Fruit fly (Drosophila melanogaster) whole organism, wandering third instar larva: Measurements from ENCODE around the gene CG13404.

Source experiments
- Abd-B ChIP-seq: fragments of >200 bp; optimal IDR thresholded peaks from 2 replicates; lab custom pipeline; 2017; ENCODE audit warnings: missing biosample characterization, missing genetic modification characterization
- CG32264 ChIP-seq: fragments of 200-800 bp; sonication (Bioruptor generic); optimal IDR thresholded peaks from 2 replicates; lab custom pipeline; 2016; ENCODE audit warnings: missing biosample characterization, missing genetic modification characterization
- CG9705 ChIP-seq: fragments of 200-800 bp; sonication (Bioruptor generic); optimal IDR thresholded peaks from 2 replicates; lab custom pipeline; 2018; ENCODE audit warnings: missing biosample characterization, mild to moderate bottlenecking, missing genetic modification characterization
- CrebA ChIP-seq: fragments of 200-800 bp; sonication (Bioruptor generic); optimal IDR thresholded peaks from 2 replicates; lab custom pipeline; 2016; ENCODE audit warnings: missing biosample characterization, mild to moderate bottlenecking, missing genetic modification characterization, borderline replicate concordance
- Dfd ChIP-seq: fragments of >200 bp; optimal IDR thresholded peaks from 2 replicates; lab custom pipeline; 2017; ENCODE audit warnings: missing biosample characterization, missing genetic modification characterization
- Dif ChIP-seq: fragments of 200-275, 200-300 bp; sonication (Bioruptor generic); optimal IDR thresholded peaks from 2 replicates; lab custom pipeline; 2018; ENCODE audit warnings: missing biosample characterization, missing genetic modification characterization; ENCODE audit not compliant: partially characterized antibody
- GATAd ChIP-seq: sonication (Bioruptor generic); optimal IDR thresholded peaks from 2 replicates; lab custom pipeline; 2016; ENCODE audit warnings: missing biosample characterization, missing genetic modification characterization
- HLH106 ChIP-seq: fragments of 200-800 bp; optimal IDR thresholded peaks from 3 replicates; lab custom pipeline; 2019; ENCODE audit warnings: missing biosample characterization, mild to moderate bottlenecking, missing genetic modification characterization, moderate library complexity
- Hr78 ChIP-seq: fragments of >200 bp; optimal IDR thresholded peaks from 2 replicates; lab custom pipeline; 2017; ENCODE audit warnings: missing biosample characterization, missing genetic modification characterization
- Hr83 ChIP-seq: fragments of 200-300 bp; sonication (Bioruptor generic); optimal IDR thresholded peaks from 2 replicates; lab custom pipeline; 2016; ENCODE audit warnings: missing biosample characterization, mild to moderate bottlenecking, missing genetic modification characterization, moderate library complexity; ENCODE audit not compliant: poor library complexity, severe bottlenecking
- Jra ChIP-seq: sonication (Bioruptor generic); optimal IDR thresholded peaks from 2 replicates; lab custom pipeline; 2016; ENCODE audit warnings: missing biosample characterization, missing genetic modification characterization
- Mio ChIP-seq: sonication (Bioruptor generic); optimal IDR thresholded peaks from 2 replicates; lab custom pipeline; 2016; ENCODE audit warnings: missing biosample characterization, missing genetic modification characterization
- Myc ChIP-seq: fragments of >200 bp; optimal IDR thresholded peaks from 2 replicates; lab custom pipeline; 2017
- N ChIP-seq: fragments of >200 bp; optimal IDR thresholded peaks from 2 replicates; lab custom pipeline; 2018; ENCODE audit warnings: missing biosample characterization, missing external identifiers, missing genetic modification characterization
- OdsH ChIP-seq: fragments of 200-800 bp; sonication (Bioruptor generic); optimal IDR thresholded peaks from 2 replicates; lab custom pipeline; 2016; ENCODE audit warnings: missing biosample characterization, mild to moderate bottlenecking, missing genetic modification characterization
- Rel ChIP-seq, 2 experiments: fragments of 200-800 bp; sonication (Bioruptor generic) in 1 of 2; optimal IDR thresholded peaks; 2 replicates in 1 of 2; 3 replicates in 1 of 2; lab custom pipeline; 2016 to 2019; ENCODE audit warnings: mild to moderate bottlenecking in 2 of 2, missing biosample characterization in 2 of 2, missing genetic modification characterization in 2 of 2, moderate library complexity in 1 of 2
- Sp1 ChIP-seq: fragments of 200-800 bp; sonication (Bioruptor generic); optimal IDR thresholded peaks from 3 replicates; lab custom pipeline; 2019; ENCODE audit warnings: missing biosample characterization, mild to moderate bottlenecking, missing genetic modification characterization, moderate library complexity
- Vsx2 ChIP-seq: fragments of 200-300, 225-300 bp; sonication (Bioruptor generic); optimal IDR thresholded peaks from 2 replicates; lab custom pipeline; 2018; ENCODE audit warnings: missing biosample characterization, missing genetic modification characterization; ENCODE audit not compliant: partially characterized antibody
- br ChIP-seq: fragments of 200-800 bp; sonication (Bioruptor generic); optimal IDR thresholded peaks from 2 replicates; lab custom pipeline; 2016; ENCODE audit warnings: missing biosample characterization, missing genetic modification characterization
- brk ChIP-seq: fragments of 200-800 bp; sonication (Bioruptor generic); optimal IDR thresholded peaks from 2 replicates; lab custom pipeline; 2016; ENCODE audit warnings: missing biosample characterization, mild to moderate bottlenecking, missing genetic modification characterization
- dl ChIP-seq, 2 experiments: fragments of 175-275, 200-275 bp in 1 of 2; fragments of 200-275 bp in 1 of 2; sonication (Bioruptor generic); optimal IDR thresholded peaks; lab custom pipeline; 2018; ENCODE audit warnings: mild to moderate bottlenecking in 2 of 2, missing biosample characterization in 2 of 2, missing genetic modification characterization in 2 of 2, moderate library complexity in 2 of 2; ENCODE audit not compliant: partially characterized antibody in 2 of 2, insufficient read depth in 1 of 2
- dmrt93B ChIP-seq: fragments of 200-800 bp; sonication (Bioruptor generic); optimal IDR thresholded peaks from 2 replicates; lab custom pipeline; 2018; ENCODE audit warnings: missing biosample characterization, mild to moderate bottlenecking, missing genetic modification characterization
- ey ChIP-seq: fragments of 200-800 bp; sonication (Bioruptor generic); optimal IDR thresholded peaks from 2 replicates; lab custom pipeline; 2016; ENCODE audit warnings: missing biosample characterization, missing genetic modification characterization
- foxo ChIP-seq, 2 experiments: fragments of 200-800 bp; sonication (Bioruptor generic); optimal IDR thresholded peaks; 2 replicates in 1 of 2; 3 replicates in 1 of 2; lab custom pipeline; 2016 to 2017; ENCODE audit warnings: missing biosample characterization in 2 of 2, missing genetic modification characterization in 2 of 2
- fru ChIP-seq: fragments of 200-800 bp; sonication (Bioruptor generic); optimal IDR thresholded peaks from 3 replicates; lab custom pipeline; 2016; ENCODE audit warnings: missing biosample characterization, mild to moderate bottlenecking, missing genetic modification characterization
- h ChIP-seq: fragments of 200-800 bp; sonication (Bioruptor generic); optimal IDR thresholded peaks from 3 replicates; lab custom pipeline; 2016; ENCODE audit warnings: missing biosample characterization, mild to moderate bottlenecking, missing genetic modification characterization
- jim ChIP-seq: fragments of 175-275, 200-325 bp; sonication (Bioruptor generic); optimal IDR thresholded peaks from 2 replicates; lab custom pipeline; 2016; ENCODE audit warnings: missing biosample characterization, mild to moderate bottlenecking, missing genetic modification characterization
- lola ChIP-seq: fragments of >200 bp; optimal IDR thresholded peaks from 2 replicates; lab custom pipeline; 2017; ENCODE audit warnings: missing biosample characterization, missing genetic modification characterization
- pan ChIP-seq: fragments of >200 bp; optimal IDR thresholded peaks from 2 replicates; lab custom pipeline; 2017
- psq ChIP-seq: fragments of 200-800 bp; sonication (Bioruptor generic); optimal IDR thresholded peaks from 3 replicates; lab custom pipeline; 2017; ENCODE audit warnings: missing biosample characterization, mild to moderate bottlenecking, missing genetic modification characterization, moderate library complexity
- rgr ChIP-seq: fragments of 200-800 bp; sonication (Bioruptor generic); optimal IDR thresholded peaks from 3 replicates; lab custom pipeline; 2016; ENCODE audit warnings: missing biosample characterization, mild to moderate bottlenecking, missing genetic modification characterization
- sage ChIP-seq: fragments of 200-800 bp; sonication (Bioruptor generic); optimal IDR thresholded peaks from 2 replicates; lab custom pipeline; 2016; ENCODE audit warnings: missing biosample characterization, mild to moderate bottlenecking, missing genetic modification characterization
- sv ChIP-seq: fragments of 200-800 bp; sonication (Bioruptor generic); optimal IDR thresholded peaks from 3 replicates; lab custom pipeline; 2016; ENCODE audit warnings: missing biosample characterization, missing genetic modification characterization
- tai ChIP-seq: sonication (Bioruptor generic); optimal IDR thresholded peaks from 2 replicates; lab custom pipeline; 2016; ENCODE audit warnings: missing biosample characterization, missing genetic modification characterization
- usp ChIP-seq: fragments of >200 bp; optimal IDR thresholded peaks from 2 replicates; lab custom pipeline; 2017; ENCODE audit warnings: missing biosample characterization, missing genetic modification characterization
- woc ChIP-seq: sonication (Bioruptor generic); optimal IDR thresholded peaks from 2 replicates; lab custom pipeline; 2016; ENCODE audit warnings: missing biosample characterization, mild to moderate bottlenecking, missing genetic modification characterization

The CG13404 gene

DNA sequence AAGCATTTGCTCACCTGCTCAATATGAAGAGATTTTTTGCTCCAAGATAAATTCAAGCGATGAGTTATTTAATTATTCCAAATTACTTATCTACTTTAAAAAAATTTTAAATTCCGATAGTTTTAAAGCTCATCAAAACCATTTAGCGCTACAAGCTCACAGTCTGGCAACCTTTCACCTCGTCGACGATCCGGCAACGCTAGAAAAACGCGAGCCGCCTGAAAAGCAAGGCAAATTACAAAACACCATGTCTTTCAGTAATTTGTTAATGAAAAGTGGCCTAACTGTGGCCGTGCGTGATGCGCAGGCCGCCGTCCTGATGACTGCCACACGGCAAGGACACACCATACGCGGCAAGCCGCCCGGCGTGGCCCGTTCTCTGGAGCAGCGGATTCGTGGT lies 40.0 kb downstream of the CG13404 start, which contains the start of gene mRpL38:
mRpL38 (plus strand) TSS at position 197 of the 400 bp plus-strand sequence.
- TF ChIP-seq CG32264 (GFP tag; lab: Kevin White, UChicago) (no peak), OdsH (GFP tag; lab: Kevin White, UChicago) (no peak), sage (GFP tag; lab: Kevin White, UChicago) (no peak), rgr (no peak), Rel (GFP tag; optimal IDR thresholded peaks at IDR 0.05; lab: Kevin White, UChicago) (no peak), Rel (tag; optimal IDR thresholded peaks at IDR 0.05; lab: Kevin White, UChicago) (no peak), CrebA (GFP tag; lab: Kevin White, UChicago) (no peak), GATAd (no peak)

DNA sequence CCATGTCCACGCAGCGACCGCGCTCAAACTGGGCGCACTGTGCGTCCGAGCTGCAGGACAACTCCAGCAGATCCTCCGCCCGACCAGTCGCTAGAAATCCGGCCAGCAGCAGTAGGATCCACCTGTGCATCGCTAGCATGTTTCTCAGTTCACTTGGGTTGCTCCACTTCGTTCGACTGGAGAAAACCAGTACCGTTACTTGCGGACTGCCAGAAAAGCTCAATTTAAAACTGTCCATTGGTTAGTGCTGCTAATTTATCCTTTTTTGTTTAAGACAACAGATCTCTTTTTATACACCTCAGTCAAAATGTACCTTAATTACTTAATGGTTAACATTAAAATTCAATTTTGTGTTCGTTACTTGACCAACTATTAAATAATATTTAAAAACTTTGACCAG lies 40.4 kb downstream of the CG13404 start, which contains the start of gene CG11674:
CG11674 (minus strand) TSS at position 215 of the 400 bp plus-strand sequence.
- TF ChIP-seq Dif (GFP tag; lab: Kevin White, UChicago) (no peak), usp (GFP tag; lab: Kevin White, UChicago) (no peak), CG32264 (GFP tag; lab: Kevin White, UChicago) (no peak), h (GFP tag; lab: Kevin White, UChicago) (no peak), Dfd (GFP tag; lab: Kevin White, UChicago) (no peak), dl (GFP tag; optimal IDR thresholded peaks at IDR 0.05; lab: Kevin White, UChicago; ENCODE audit: insufficient read depth in 1 of 2, partially characterized antibody in 2 of 2) (no peak), foxo (GFP tag; optimal IDR thresholded peaks at IDR 0.05; lab: Kevin White, UChicago) (no peak), Jra (no peak), Sp1 (GFP tag; lab: Kevin White, UChicago) (no peak), Hr78 (GFP tag; lab: Kevin White, UChicago) (no peak), GATAd (no peak), woc (no peak), CrebA (GFP tag; lab: Kevin White, UChicago) (no peak), N (no peak), Rel (GFP tag; optimal IDR thresholded peaks at IDR 0.05; lab: Kevin White, UChicago) (no peak), Rel (tag; optimal IDR thresholded peaks at IDR 0.05; lab: Kevin White, UChicago) (no peak), Hr83 (no peak)

DNA sequence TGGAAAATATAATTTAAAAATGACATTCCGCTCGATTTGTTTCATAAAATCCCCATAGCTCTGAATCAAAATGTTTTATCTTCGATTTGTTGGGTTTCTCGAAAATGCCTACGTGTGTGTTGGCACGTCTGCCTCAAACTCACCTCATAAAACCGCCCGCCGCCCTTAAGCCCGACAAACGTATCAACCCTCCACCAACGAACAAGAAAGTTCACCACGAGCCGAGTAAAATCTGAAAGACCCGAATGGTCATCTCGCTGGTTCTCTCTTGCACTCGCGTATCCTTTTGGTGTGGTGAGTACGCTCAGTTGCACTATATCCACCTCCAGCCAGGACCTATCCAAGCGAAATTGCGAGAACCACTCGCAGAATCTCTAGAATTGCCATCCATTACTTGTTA lies 44.1 kb downstream of the CG13404 start:
- TF ChIP-seq fru (GFP tag; lab: Kevin White, UChicago): no peak
- TF ChIP-seq, all 38 proteins: peak for 0

DNA sequence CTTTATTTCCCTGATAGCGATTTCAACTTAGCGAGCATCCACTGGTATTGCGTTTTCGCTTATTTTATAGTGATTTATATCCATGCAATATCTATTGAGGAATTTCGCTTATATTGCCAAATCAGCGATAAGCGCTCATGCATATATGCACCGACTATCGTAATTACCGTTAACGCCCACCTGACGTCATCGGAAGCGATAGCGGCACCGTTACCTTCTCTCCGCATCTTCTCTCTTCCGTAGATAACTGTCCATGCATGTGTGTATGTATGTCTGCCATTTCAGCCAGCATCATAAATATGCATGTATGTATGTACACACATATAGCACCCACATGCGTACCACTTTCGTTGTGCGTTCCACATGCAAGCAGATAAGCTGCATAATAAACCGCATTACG lies 44.9 kb downstream of the CG13404 start:
- TF ChIP-seq sv (GFP tag; lab: Kevin White, UChicago): no peak
- no peak for TF ChIP-seq CrebA (GFP tag; lab: Kevin White, UChicago)
- TF ChIP-seq psq (GFP tag; lab: Kevin White, UChicago): no peak
- no peak for TF ChIP-seq CG32264 (GFP tag; lab: Kevin White, UChicago)
- no peak for TF ChIP-seq Dif (GFP tag; lab: Kevin White, UChicago)
- TF ChIP-seq dl (GFP tag; optimal IDR thresholded peaks at IDR 0.05; lab: Kevin White, UChicago; ENCODE audit: insufficient read depth in 1 of 2, partially characterized antibody in 2 of 2): no peak
- TF ChIP-seq lola (GFP tag; lab: Kevin White, UChicago): no peak
- no peak for TF ChIP-seq N
- TF ChIP-seq dmrt93B (GFP tag; lab: Kevin White, UChicago): no peak
- no peak for TF ChIP-seq fru (GFP tag; lab: Kevin White, UChicago)
- TF ChIP-seq Vsx2 (GFP tag; lab: Kevin White, UChicago): no peak
- no peak for TF ChIP-seq ey (GFP tag; lab: Kevin White, UChicago)
- no peak for TF ChIP-seq Dfd (GFP tag; lab: Kevin White, UChicago)
- no peak for TF ChIP-seq CG9705

DNA sequence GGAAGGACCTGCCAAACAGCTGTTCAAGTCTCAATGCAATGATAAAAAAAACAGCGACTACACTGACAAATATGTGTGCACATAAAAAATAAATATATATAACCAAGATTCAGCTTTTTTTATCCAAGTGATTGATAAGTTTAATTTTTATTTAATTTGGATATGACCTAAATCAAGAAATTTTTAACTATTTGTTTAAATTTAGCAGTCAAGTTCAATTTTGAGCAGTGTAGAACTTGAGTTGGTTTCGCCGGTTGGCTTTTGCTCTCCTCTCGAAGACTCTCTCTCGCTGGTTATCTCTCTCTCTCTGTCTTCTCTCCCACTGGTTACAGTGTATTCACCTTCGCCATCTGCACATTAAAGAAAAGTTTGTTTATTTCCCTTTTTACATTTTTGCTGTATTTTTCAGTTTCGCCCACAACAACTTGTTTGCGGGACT lies 48.0 kb downstream of the CG13404 start:
- peak; percentile 94 for TF ChIP-seq psq (GFP tag; lab: Kevin White, UChicago)
- TF ChIP-seq pan: no peak
- TF ChIP-seq tai (GFP tag; lab: Kevin White, UChicago): no peak
- peak; percentile 75 for TF ChIP-seq Rel (GFP tag; optimal IDR thresholded peaks at IDR 0.05; lab: Kevin White, UChicago)
- peak; percentile 84 for TF ChIP-seq Rel (tag; optimal IDR thresholded peaks at IDR 0.05; lab: Kevin White, UChicago)
- peak; percentile 92 for TF ChIP-seq CrebA (GFP tag; lab: Kevin White, UChicago)
- peak; percentile 32 to 98 for TF ChIP-seq foxo (GFP tag; optimal IDR thresholded peaks at IDR 0.05; lab: Kevin White, UChicago)
- peak; percentile 97 for TF ChIP-seq fru (GFP tag; lab: Kevin White, UChicago)
- TF ChIP-seq OdsH (GFP tag; lab: Kevin White, UChicago): peak; percentile 97
- TF ChIP-seq HLH106: peak; percentile 98
- peak; percentile 79 for TF ChIP-seq sv (GFP tag; lab: Kevin White, UChicago)
- peak; percentile 92 for TF ChIP-seq CG9705
- no peak for TF ChIP-seq lola (GFP tag; lab: Kevin White, UChicago)
- no peak for TF ChIP-seq N
- no peak for TF ChIP-seq jim (GFP tag; lab: Kevin White, UChicago)
- TF ChIP-seq br (GFP tag; lab: Kevin White, UChicago): peak; percentile 94
- TF ChIP-seq Myc: no peak
- TF ChIP-seq Dif (GFP tag; lab: Kevin White, UChicago): peak; percentile 50
- TF ChIP-seq h (GFP tag; lab: Kevin White, UChicago): peak; percentile 98
- TF ChIP-seq brk (GFP tag; lab: Kevin White, UChicago): peak; percentile 92
- no peak for TF ChIP-seq Vsx2 (GFP tag; lab: Kevin White, UChicago)
- peak; percentile 54 for TF ChIP-seq GATAd
- no peak for TF ChIP-seq Abd-B (GFP tag; lab: Kevin White, UChicago)
- TF ChIP-seq rgr: peak; percentile 97
- peak; percentile 79 for TF ChIP-seq CG32264 (GFP tag; lab: Kevin White, UChicago)
- peak; percentile 90 for TF ChIP-seq woc
- peak; percentile 89 for TF ChIP-seq Jra
- TF ChIP-seq Mio (GFP tag; lab: Kevin White, UChicago): no peak
- TF ChIP-seq ey (GFP tag; lab: Kevin White, UChicago): peak; percentile 93
- TF ChIP-seq dmrt93B (GFP tag; lab: Kevin White, UChicago): peak; percentile 93
